Fruit fly (Drosophila melanogaster): Measurements from ENCODE around the gene bbx.

Gene bbx

dm6 chrX:21375595-21376047 is 12.8 kb downstream of the bbx start (continued):
- peak; percentile 8 for TF ChIP-seq spab (GFP tag; optimal IDR thresholded peaks at IDR 0.05)
- peak; percentile 54 for TF ChIP-seq esn (GFP tag; optimal IDR thresholded peaks at IDR 0.05)
- peak; percentile 60 for TF ChIP-seq OdsH (GFP tag; optimal IDR thresholded peaks at IDR 0.05)
- TF ChIP-seq CG6808 (GFP tag; optimal IDR thresholded peaks at IDR 0.05): peak; percentile 28
- TF ChIP-seq CG6163 (GFP tag; IDR thresholded peaks at IDR 0.05): peak; percentile 48; the same call in 2 of the 3 replicates
- TF ChIP-seq CG10669 (GFP tag; optimal IDR thresholded peaks at IDR 0.05): peak; percentile 50
- TF ChIP-seq acj6 (GFP tag; optimal IDR thresholded peaks at IDR 0.05): peak; percentile 58
- TF ChIP-seq CG7368 (GFP tag; optimal IDR thresholded peaks at IDR 0.05): peak; percentile 46
- peak; percentile 73 for TF ChIP-seq achi (GFP tag; optimal IDR thresholded peaks at IDR 0.05)
- TF ChIP-seq CG31627 (GFP tag; optimal IDR thresholded peaks at IDR 0.05): no peak
- TF ChIP-seq Sox102F (GFP tag; optimal IDR thresholded peaks at IDR 0.05): peak; percentile 37

DNA sequence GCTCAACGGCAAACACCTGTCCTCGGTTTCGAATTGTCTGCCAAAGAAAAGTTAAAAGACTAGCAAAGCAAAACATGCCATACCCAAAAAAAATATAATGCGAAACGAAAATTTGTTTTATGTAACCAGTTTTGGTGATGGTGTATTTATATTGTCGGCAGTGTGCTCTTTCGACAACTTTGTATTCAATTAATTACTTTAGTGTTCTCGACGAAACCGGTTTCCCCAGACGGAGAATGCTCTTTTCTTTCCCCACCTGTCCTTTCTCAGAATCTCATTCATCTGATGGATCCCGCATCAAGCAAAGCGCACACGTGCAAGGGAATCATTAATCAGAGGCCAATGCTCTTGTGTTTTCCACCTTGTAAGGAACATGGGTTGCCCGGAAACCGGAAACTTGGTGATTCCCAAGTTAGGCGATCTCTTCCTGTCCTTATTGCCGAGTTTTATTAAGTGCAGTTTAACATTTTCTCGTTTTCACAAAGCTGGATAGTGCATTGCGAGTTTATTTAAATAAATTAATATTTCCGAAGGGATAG is 15.6 kb downstream of the bbx start:
- TF ChIP-seq ss (GFP tag; optimal IDR thresholded peaks at IDR 0.05): no peak
- TF ChIP-seq CG6854 (GFP tag; optimal IDR thresholded peaks at IDR 0.05): peak; percentile 32
- no peak for TF ChIP-seq CG3919 (GFP tag; optimal IDR thresholded peaks at IDR 0.05)
- peak; percentile 98 for TF ChIP-seq dsx (GFP tag; optimal IDR thresholded peaks at IDR 0.05; ENCODE audit: poor library complexity, severe bottlenecking)
- no peak for TF ChIP-seq CG7368 (GFP tag; optimal IDR thresholded peaks at IDR 0.05)
- no peak for TF ChIP-seq CG9139 (GFP tag; optimal IDR thresholded peaks at IDR 0.05)
- no peak for TF ChIP-seq CG16779 (tag; optimal IDR thresholded peaks at IDR 0.05)
- no peak for TF ChIP-seq net (GFP tag; optimal IDR thresholded peaks at IDR 0.05)
- TF ChIP-seq CG1621 (tag; optimal IDR thresholded peaks at IDR 0.05): no peak
- TF ChIP-seq OdsH (GFP tag; optimal IDR thresholded peaks at IDR 0.05): no peak
- no peak for TF ChIP-seq salr (GFP tag; optimal IDR thresholded peaks at IDR 0.05)
- no peak for TF ChIP-seq CG15336 (GFP tag; IDR thresholded peaks at IDR 0.05)
- no peak for TF ChIP-seq Sox14 (GFP tag; optimal IDR thresholded peaks at IDR 0.05)
- TF ChIP-seq Hr38 (GFP tag; optimal IDR thresholded peaks at IDR 0.05): no peak
- TF ChIP-seq CG11902 (GFP tag; optimal IDR thresholded peaks at IDR 0.05): no peak
- no peak for TF ChIP-seq Ets96B (tag; optimal IDR thresholded peaks at IDR 0.05)
- TF ChIP-seq eg (GFP tag; IDR thresholded peaks at IDR 0.05): no peak
- TF ChIP-seq Met (GFP tag; optimal IDR thresholded peaks at IDR 0.05): peak; percentile 60
- peak; percentile 19 for TF ChIP-seq Eip78C (GFP tag)
- no peak for TF ChIP-seq CG8632 (GFP tag; optimal IDR thresholded peaks at IDR 0.05)

DNA sequence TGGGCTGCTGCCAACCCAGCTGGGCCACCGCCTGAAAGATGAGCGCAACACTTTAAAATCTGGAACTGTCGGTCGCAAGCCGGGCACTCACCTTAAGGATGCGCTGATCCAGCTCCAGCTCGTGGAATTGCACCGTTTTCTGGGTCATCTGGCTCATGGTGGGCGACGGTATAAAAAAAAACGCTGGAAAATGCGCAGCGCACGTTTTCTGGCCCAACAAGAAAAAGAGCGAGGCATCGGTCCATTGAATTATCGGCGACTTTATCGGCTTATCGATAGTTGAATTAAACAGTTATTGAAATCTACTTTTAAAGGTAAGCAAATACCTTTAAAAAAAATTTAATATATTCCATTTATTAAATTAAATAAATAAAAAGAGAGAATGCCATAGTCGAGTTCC is 24.9 kb downstream of the bbx start, which contains the start of gene Ddx56:
Ddx56 (minus strand) TSS at position 252 of the 400 bp plus-strand sequence.
- TF ChIP-seq OdsH (GFP tag; optimal IDR thresholded peaks at IDR 0.05) (no peak), esn (GFP tag; optimal IDR thresholded peaks at IDR 0.05) (no peak), CG10669 (GFP tag; optimal IDR thresholded peaks at IDR 0.05) (no peak), salr (GFP tag; optimal IDR thresholded peaks at IDR 0.05) (no peak), Hr38 (GFP tag; optimal IDR thresholded peaks at IDR 0.05) (no peak), CG8119 (GFP tag; IDR thresholded peaks at IDR 0.05) (0 out of 3 replicates have a peak, but pooled peaks have one; percentile 13), acj6 (GFP tag; optimal IDR thresholded peaks at IDR 0.05) (no peak)

DNA sequence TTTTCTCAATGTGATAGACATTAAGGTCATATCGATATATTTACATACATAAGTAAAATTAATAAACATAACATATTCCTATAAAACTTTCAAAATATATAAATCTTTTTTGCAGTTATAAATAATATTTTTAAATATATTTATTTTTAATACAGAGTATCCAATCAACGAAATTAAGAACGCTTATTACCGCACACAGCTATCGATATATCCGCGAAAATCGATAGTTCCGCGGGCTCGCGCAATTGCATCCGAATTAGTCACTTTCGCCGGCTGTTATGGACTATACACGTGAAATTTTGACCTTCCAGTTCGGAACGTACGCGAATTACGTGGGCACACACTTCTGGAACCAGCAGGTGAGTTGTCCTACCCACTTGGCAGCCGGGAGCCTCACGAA is 25.9 kb downstream of the bbx start, which contains the start of gene mst:
mst (plus strand) TSS at position 244 of the 400 bp plus-strand sequence.
- no peak for TF ChIP-seq Hr39 (GFP tag; optimal IDR thresholded peaks at IDR 0.05)
- TF ChIP-seq Hr38 (GFP tag; optimal IDR thresholded peaks at IDR 0.05): no peak
- no peak for TF ChIP-seq Smox (GFP tag; optimal IDR thresholded peaks at IDR 0.05)
- peak; percentile 3 for TF ChIP-seq Eip78C (GFP tag)
- TF ChIP-seq fkh (GFP tag; optimal IDR thresholded peaks at IDR 0.05): no peak
